Worm (Caenorhabditis elegans) whole organism, late embryonic: Measurements from ENCODE around the gene sdpn-1.

ENCODE experiments used
- dmd-4 ChIP-seq: sonication (generic microtip); optimal IDR thresholded peaks from 2 replicates; lab custom pipeline; 2016; ENCODE audit warnings: borderline replicate concordance, missing genetic modification characterization, missing compliant biosample characterization
- gmeb-2 ChIP-seq: sonication (generic microtip); optimal IDR thresholded peaks from 2 replicates; lab custom pipeline; 2016; ENCODE audit warnings: missing genetic modification characterization, inconsistent platforms, missing compliant biosample characterization
- mec-3 ChIP-seq: sonication (generic microtip); optimal IDR thresholded peaks from 2 replicates; lab custom pipeline; 2016; ENCODE audit warnings: borderline replicate concordance, missing genetic modification characterization, missing compliant biosample characterization
- nhr-11 ChIP-seq: fragments of 150-350 bp; optimal IDR thresholded peaks from 2 replicates; lab custom pipeline; 2014; ENCODE audit warnings: missing biosample characterization, missing genetic modification characterization
- pag-3 ChIP-seq: sonication (generic microtip); optimal IDR thresholded peaks from 2 replicates; lab custom pipeline; 2016; ENCODE audit warnings: missing compliant biosample characterization, missing genetic modification characterization, borderline replicate concordance
- ttx-3 ChIP-seq: sonication (generic microtip); optimal IDR thresholded peaks from 2 replicates; lab custom pipeline; 2016; ENCODE audit warnings: missing genetic modification reagents, missing genetic modification characterization, missing compliant biosample characterization
- unc-55 ChIP-seq: sonication (generic microtip); optimal IDR thresholded peaks from 2 replicates; lab custom pipeline; 2017; ENCODE audit warnings: missing biosample characterization, missing genetic modification reagents, missing genetic modification characterization

DNA sequence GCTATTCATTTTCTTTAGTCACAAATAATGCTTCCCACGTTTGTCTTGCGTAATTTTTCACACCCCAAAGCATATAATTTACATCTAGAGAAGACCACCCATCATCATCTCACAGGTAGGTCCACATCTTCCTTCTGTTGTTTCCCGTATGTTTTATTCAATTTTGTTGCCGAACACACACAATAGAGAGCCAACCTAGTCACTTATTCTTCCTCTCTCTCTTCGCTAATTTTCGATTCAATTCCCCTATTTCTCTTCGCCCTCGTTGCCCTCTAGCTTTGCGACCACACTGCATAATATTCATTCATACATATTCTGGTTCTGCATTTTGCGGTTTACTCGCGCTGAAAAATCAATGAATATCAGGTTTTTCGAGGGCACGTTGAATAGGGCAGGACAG lies 7.9 kb upstream of the sdpn-1 start:
- TF ChIP-seq gmeb-2 (tag; lab: Kevin White, UChicago) (no peak), unc-55 (GFP tag; lab: Kevin White, UChicago) (no peak), pag-3 (no peak), nhr-11 (tag; lab: Kevin White, UChicago) (no peak), dmd-4 (tag; lab: Kevin White, UChicago) (no peak), mec-3 (tag; lab: Kevin White, UChicago) (no peak), ttx-3 (tag; lab: Kevin White, UChicago) (no peak)
